Fruit fly (Drosophila melanogaster) whole organism, embryonic: ENCODE measurements around the gene HDAC4.

Source experiments
- Atf6 ChIP-seq: fragments of 200-800 bp; sonication (Bioruptor generic); IDR thresholded peaks from 2 replicates; pipeline ENCODE4 v1.3.6; 2022; ENCODE audit warnings: missing biosample characterization, missing genetic modification characterization
- CG1832 ChIP-seq: fragments of 200-800 bp; sonication (Bioruptor generic); optimal IDR thresholded peaks from 2 replicates; lab custom pipeline; 2017; ENCODE audit warnings: missing biosample characterization, mild to moderate bottlenecking, missing genetic modification characterization, inconsistent platforms
- CG18619 ChIP-seq: fragments of 200-800 bp; sonication (Bioruptor generic); optimal IDR thresholded peaks from 3 replicates; lab custom pipeline; 2017; ENCODE audit warnings: missing biosample characterization, mild to moderate bottlenecking, missing genetic modification characterization
- CG9797 ChIP-seq: fragments of 200-800 bp; sonication (Bioruptor generic); optimal IDR thresholded peaks from 3 replicates; lab custom pipeline; 2018; ENCODE audit warnings: missing biosample characterization, mild to moderate bottlenecking, missing genetic modification characterization
- Rfx ChIP-seq: fragments of 200-800 bp; sonication (Bioruptor generic); IDR thresholded peaks from 2 replicates; pipeline ENCODE4 v1.3.6; 2022; ENCODE audit warnings: missing biosample characterization, missing genetic modification characterization
- fd102C ChIP-seq: fragments of 200-800 bp; sonication (Bioruptor generic); optimal IDR thresholded peaks from 2 replicates; lab custom pipeline; 2018; ENCODE audit warnings: missing biosample characterization, mild to moderate bottlenecking, missing genetic modification characterization, moderate library complexity
- mirr ChIP-seq: fragments of 200-800 bp; sonication (Bioruptor generic); optimal IDR thresholded peaks from 3 replicates; lab custom pipeline; 2018; ENCODE audit warnings: missing biosample characterization, mild to moderate bottlenecking, missing genetic modification characterization
- nerfin-2 ChIP-seq: fragments of 200-800 bp; sonication (Bioruptor generic); IDR thresholded peaks from 2 replicates; pipeline ENCODE4 v1.3.6; 2022; ENCODE audit warnings: missing biosample characterization, missing genetic modification characterization; ENCODE audit not compliant: partially characterized antibody

DNA sequence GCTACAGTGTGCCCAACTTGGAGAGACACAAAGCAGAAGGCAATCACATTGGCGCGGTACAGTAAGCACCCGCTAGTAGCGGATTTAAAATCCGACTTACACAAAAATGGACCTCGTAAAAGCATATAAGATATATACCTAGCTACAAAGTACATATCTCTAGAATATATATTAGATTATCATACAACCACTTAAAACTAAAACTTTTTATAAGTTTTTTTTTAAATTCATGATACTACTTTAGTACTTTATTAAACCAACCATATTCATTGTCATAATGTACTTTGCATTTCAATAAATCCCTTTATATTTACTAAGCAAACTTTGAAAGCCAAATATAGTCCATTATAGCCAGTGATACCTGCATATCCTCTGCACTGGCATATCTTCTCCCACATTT lies 10.3 kb downstream of the HDAC4 start:
- TF ChIP-seq CG1832 (GFP tag; lab: Kevin White, UChicago) (no peak), fd102C (GFP tag; lab: Kevin White, UChicago) (no peak), Rfx (GFP tag; lab: Robert Waterston, UW) (0 out of 2 replicates have a peak, but pooled peaks have one; percentile 20), CG9797 (GFP tag; lab: Kevin White, UChicago) (no peak), CG18619 (GFP tag; lab: Kevin White, UChicago) (peak; percentile 19), nerfin-2 (GFP tag; lab: Robert Waterston, UW) (no peak), Atf6 (GFP tag; lab: Robert Waterston, UW) (no peak; the same call in 1 of the 2 replicates), mirr (no peak)
